Fruit fly (Drosophila melanogaster) whole organism, embryonic: ENCODE measurements around the gene unk.

Experiments
- Ada2b ChIP-seq: fragments of 200-800 bp; sonication (Bioruptor generic); IDR thresholded peaks from 2 replicates; pipeline ENCODE4 v1.3.6; 2022; ENCODE audit warnings: missing biosample characterization, missing genetic modification characterization
- CG11456 ChIP-seq: fragments of 200-800 bp; sonication (Bioruptor generic); IDR thresholded peaks from 3 replicates; pipeline ENCODE4 v1.3.6; 2022; ENCODE audit warnings: missing biosample characterization, missing genetic modification characterization
- CG12391 ChIP-seq: fragments of 200-800 bp; sonication (Bioruptor generic); optimal IDR thresholded peaks from 3 replicates; lab custom pipeline; 2018; ENCODE audit warnings: missing biosample characterization, mild to moderate bottlenecking, missing genetic modification characterization, moderate library complexity
- CG12744 ChIP-seq: fragments of 200-800 bp; sonication (Bioruptor generic); optimal IDR thresholded peaks from 2 replicates; lab custom pipeline; 2016; ENCODE audit warnings: missing biosample characterization, missing genetic modification characterization
- CG15011 ChIP-seq: fragments of 200-800 bp; sonication (Bioruptor generic); optimal IDR thresholded peaks from 3 replicates; lab custom pipeline; 2018; ENCODE audit warnings: missing biosample characterization, mild to moderate bottlenecking, missing genetic modification characterization
- CG17186 ChIP-seq: fragments of 200-800 bp; sonication (Bioruptor generic); optimal IDR thresholded peaks from 3 replicates; lab custom pipeline; 2017; ENCODE audit warnings: missing biosample characterization, missing genetic modification reagents, missing genetic modification characterization
- CG17359 ChIP-seq: fragments of 200-800 bp; sonication (Bioruptor generic); optimal IDR thresholded peaks from 3 replicates; lab custom pipeline; 2018; ENCODE audit warnings: missing biosample characterization, mild to moderate bottlenecking, missing genetic modification characterization, moderate library complexity
- CG30403 ChIP-seq: fragments of 200-800 bp; sonication (Bioruptor generic); optimal IDR thresholded peaks from 3 replicates; lab custom pipeline; 2016; ENCODE audit warnings: missing biosample characterization, missing genetic modification characterization
- CG3281 ChIP-seq: fragments of 200-800 bp; sonication (Bioruptor generic); optimal IDR thresholded peaks from 3 replicates; lab custom pipeline; 2017; ENCODE audit warnings: missing biosample characterization, mild to moderate bottlenecking, missing genetic modification characterization
- CG3407 ChIP-seq: fragments of 200-800 bp; sonication (Bioruptor generic); optimal IDR thresholded peaks from 2 replicates; lab custom pipeline; 2018; ENCODE audit warnings: missing biosample characterization, mild to moderate bottlenecking, missing genetic modification characterization
- CG4360 ChIP-seq: fragments of 200-800 bp; sonication (Bioruptor generic); IDR thresholded peaks from 2 replicates; pipeline ENCODE4 v1.3.6; 2022; ENCODE audit warnings: missing biosample characterization, missing genetic modification characterization
- CG5180 ChIP-seq: fragments of 200-800 bp; sonication (Bioruptor generic); optimal IDR thresholded peaks from 3 replicates; lab custom pipeline; 2017; ENCODE audit warnings: missing biosample characterization, missing genetic modification characterization, mild to moderate bottlenecking, moderate library complexity, missing genetic modification reagents
- CG7357 ChIP-seq: fragments of 200-800 bp; sonication (Bioruptor generic); IDR thresholded peaks from 3 replicates; pipeline ENCODE4 v1.3.6; 2022; ENCODE audit warnings: missing biosample characterization, missing genetic modification characterization
- CG7786 ChIP-seq: fragments of 200-800 bp; sonication (Bioruptor generic); optimal IDR thresholded peaks from 2 replicates; lab custom pipeline; 2016; ENCODE audit warnings: missing biosample characterization, missing genetic modification characterization
- CG7839 ChIP-seq: fragments of 200-800 bp; sonication (Bioruptor generic); optimal IDR thresholded peaks from 3 replicates; lab custom pipeline; 2018; ENCODE audit warnings: missing biosample characterization, mild to moderate bottlenecking, missing genetic modification characterization, moderate library complexity
- CG8281 ChIP-seq: fragments of 200-800 bp; sonication (Bioruptor generic); optimal IDR thresholded peaks from 2 replicates; lab custom pipeline; 2018; ENCODE audit warnings: missing biosample characterization, mild to moderate bottlenecking, missing genetic modification characterization, moderate library complexity
- CG8924 ChIP-seq: fragments of 200-800 bp; optimal IDR thresholded peaks from 3 replicates; lab custom pipeline; 2019; ENCODE audit warnings: missing biosample characterization, mild to moderate bottlenecking, missing genetic modification characterization, moderate library complexity
- Doc3 ChIP-seq: fragments of 200-800 bp; sonication (Bioruptor generic); IDR thresholded peaks from 3 replicates; pipeline ENCODE4 v1.3.6; 2022; ENCODE audit warnings: missing biosample characterization, missing genetic modification characterization; ENCODE audit not compliant: partially characterized antibody
- E2f2 ChIP-seq: fragments of 200-800 bp; sonication (Bioruptor generic); IDR thresholded peaks from 2 replicates; pipeline ENCODE4 v1.3.6; 2022; ENCODE audit warnings: missing biosample characterization, missing genetic modification characterization
- Fer1 ChIP-seq: fragments of 200-800 bp; sonication (Bioruptor generic); optimal IDR thresholded peaks from 2 replicates; lab custom pipeline; 2017; ENCODE audit warnings: missing biosample characterization, mild to moderate bottlenecking, missing genetic modification characterization
- Fer3 ChIP-seq: fragments of 200-800 bp; sonication (Bioruptor generic); optimal IDR thresholded peaks from 2 replicates; lab custom pipeline; 2018; ENCODE audit warnings: missing biosample characterization, mild to moderate bottlenecking, missing genetic modification characterization, moderate library complexity
- H15 ChIP-seq: fragments of 200-800 bp; sonication (Bioruptor generic); IDR thresholded peaks from 3 replicates; pipeline ENCODE4 v1.3.6; 2022; ENCODE audit warnings: missing biosample characterization, missing genetic modification characterization
- HHEX ChIP-seq: fragments of 200-800 bp; sonication (Bioruptor generic); optimal IDR thresholded peaks from 3 replicates; lab custom pipeline; 2017; ENCODE audit warnings: missing biosample characterization, mild to moderate bottlenecking, missing genetic modification characterization, missing genetic modification reagents
- Hmx ChIP-seq: fragments of 200-800 bp; sonication (Bioruptor generic); optimal IDR thresholded peaks from 2 replicates; lab custom pipeline; 2016; ENCODE audit warnings: missing biosample characterization, missing genetic modification characterization
- Med ChIP-seq: fragments of 200-800 bp; sonication (Bioruptor generic); peaks from one replicate; lab custom pipeline; 2016; ENCODE audit warnings: missing biosample characterization, missing genetic modification characterization, mild to moderate bottlenecking, inconsistent platforms, moderate library complexity
- Myb ChIP-seq: fragments of 200-800 bp; sonication (Bioruptor generic); optimal IDR thresholded peaks from 2 replicates; lab custom pipeline; 2016; ENCODE audit warnings: missing biosample characterization, missing genetic modification characterization
- NfI ChIP-seq: fragments of 200-800 bp; sonication (Bioruptor generic); optimal IDR thresholded peaks from 3 replicates; lab custom pipeline; 2018; ENCODE audit warnings: missing biosample characterization, mild to moderate bottlenecking, missing genetic modification characterization, moderate library complexity
- Oli ChIP-seq: fragments of 200-800 bp; sonication (Bioruptor generic); optimal IDR thresholded peaks from 2 replicates; lab custom pipeline; 2018; ENCODE audit warnings: missing biosample characterization, mild to moderate bottlenecking, missing genetic modification characterization, moderate library complexity
- Xrp1 ChIP-seq: fragments of 200-800 bp; sonication (Bioruptor generic); IDR thresholded peaks from 2 replicates; pipeline ENCODE4 v1.3.6; 2022; ENCODE audit warnings: missing biosample characterization, missing genetic modification characterization
- ato ChIP-seq: fragments of 200-800 bp; sonication (Bioruptor generic); IDR thresholded peaks from 2 replicates; pipeline ENCODE4 v1.3.6; 2022; ENCODE audit warnings: missing biosample characterization, missing genetic modification characterization; ENCODE audit not compliant: partially characterized antibody
- corto ChIP-seq: fragments of 200-800 bp; sonication (Bioruptor generic); optimal IDR thresholded peaks from 2 replicates; lab custom pipeline; 2016; ENCODE audit warnings: missing biosample characterization, mild to moderate bottlenecking, missing genetic modification characterization, moderate library complexity
- croc ChIP-seq: fragments of 200-800 bp; sonication (Bioruptor generic); conservative IDR thresholded peaks from 3 replicates; pipeline ENCODE4 v1.3.6; 2022; ENCODE audit warnings: missing biosample characterization, missing genetic modification characterization
- fru ChIP-seq: fragments of >200 bp; optimal IDR thresholded peaks from 2 replicates; lab custom pipeline; 2017
- grau ChIP-seq: fragments of 200-800 bp; optimal IDR thresholded peaks from 3 replicates; lab custom pipeline; 2019; ENCODE audit warnings: missing biosample characterization, mild to moderate bottlenecking, missing genetic modification characterization, moderate library complexity
- gsb-n ChIP-seq: fragments of 200-800 bp; sonication (Bioruptor generic); optimal IDR thresholded peaks from 3 replicates; lab custom pipeline; 2018; ENCODE audit warnings: missing biosample characterization, mild to moderate bottlenecking, missing genetic modification characterization
- hb ChIP-seq: fragments of 200-800 bp; sonication (Bioruptor generic); IDR thresholded peaks from 3 replicates; pipeline ENCODE4 v1.3.6; 2022; ENCODE audit warnings: missing biosample characterization, missing genetic modification characterization; ENCODE audit not compliant: partially characterized antibody
- nom ChIP-seq: fragments of 200-800 bp; sonication (Bioruptor generic); optimal IDR thresholded peaks from 2 replicates; lab custom pipeline; 2017; ENCODE audit warnings: missing biosample characterization, missing genetic modification characterization, mild to moderate bottlenecking, moderate library complexity, missing genetic modification reagents
- pfk ChIP-seq: fragments of 200-800 bp; sonication (Bioruptor generic); optimal IDR thresholded peaks from 2 replicates; lab custom pipeline; 2018; ENCODE audit warnings: missing biosample characterization, mild to moderate bottlenecking, missing genetic modification characterization, moderate library complexity
- repo ChIP-seq: fragments of 200-800 bp; sonication (Bioruptor generic); optimal IDR thresholded peaks from 2 replicates; lab custom pipeline; 2016; ENCODE audit warnings: missing biosample characterization, missing genetic modification characterization
- run ChIP-seq: fragments of 200-800 bp; sonication (Bioruptor generic); optimal IDR thresholded peaks from 3 replicates; lab custom pipeline; 2018; ENCODE audit warnings: missing biosample characterization, mild to moderate bottlenecking, missing genetic modification characterization
- sd ChIP-seq: fragments of 200-800 bp; sonication (Bioruptor generic); optimal IDR thresholded peaks from 3 replicates; lab custom pipeline; 2018; ENCODE audit warnings: missing biosample characterization, mild to moderate bottlenecking, missing genetic modification characterization, moderate library complexity
- tna ChIP-seq: fragments of 200-800 bp; sonication (Bioruptor generic); IDR thresholded peaks from 2 replicates; pipeline ENCODE4 v1.3.6; 2022; ENCODE audit warnings: missing biosample characterization, missing genetic modification characterization; ENCODE audit not compliant: partially characterized antibody
- toy ChIP-seq: fragments of 200-800 bp; sonication (Bioruptor generic); IDR thresholded peaks from 2 replicates; pipeline ENCODE4 v1.3.6; 2022; ENCODE audit warnings: missing biosample characterization, missing genetic modification characterization
- unc-4 ChIP-seq: fragments of 200-800 bp; sonication (Bioruptor generic); IDR thresholded peaks from 2 replicates; pipeline ENCODE4 v1.3.6; 2022; ENCODE audit warnings: missing biosample characterization, missing genetic modification characterization; ENCODE audit not compliant: partially characterized antibody
- unpg ChIP-seq: fragments of 200-800 bp; sonication (Bioruptor generic); optimal IDR thresholded peaks from 3 replicates; lab custom pipeline; 2018; ENCODE audit warnings: missing biosample characterization, mild to moderate bottlenecking, missing genetic modification characterization, moderate library complexity
- z ChIP-seq: fragments of 200-800 bp; sonication (Bioruptor generic); IDR thresholded peaks from 3 replicates; pipeline ENCODE4 v1.3.6; 2022; ENCODE audit warnings: missing biosample characterization, missing genetic modification characterization
- zfh2 ChIP-seq: fragments of 200-800 bp; sonication (Bioruptor generic); optimal IDR thresholded peaks from 2 replicates; lab custom pipeline; 2016; ENCODE audit warnings: missing biosample characterization, missing genetic modification characterization

The unk gene

DNA sequence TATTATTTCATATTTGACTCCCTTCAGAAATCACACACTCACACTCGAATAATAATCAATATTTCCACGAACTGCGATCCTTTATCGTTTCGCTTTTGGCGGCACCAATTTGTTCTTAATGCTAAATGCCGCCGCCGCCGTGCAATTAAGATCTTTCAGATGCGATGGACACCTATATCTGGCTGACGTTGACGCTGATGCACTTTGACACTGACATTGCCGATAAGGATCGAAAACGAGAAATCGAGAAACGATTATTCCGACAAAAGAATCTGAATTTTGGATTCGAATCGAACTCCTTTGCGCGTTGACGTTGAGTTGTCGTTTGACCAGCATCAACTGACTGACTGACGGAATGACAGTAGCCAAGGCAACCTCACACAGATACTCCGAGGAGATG is 35.3 kb upstream of the unk start:
- peak; percentile 68 for TF ChIP-seq CG8281 (tag; lab: Kevin White, UChicago)
- TF ChIP-seq toy (GFP tag; lab: Robert Waterston, UW) = 0 out of 2 replicates have a peak, but pooled peaks have one; percentile 9
- TF ChIP-seq zfh2 (GFP tag; lab: Kevin White, UChicago) = no peak
- TF ChIP-seq, all 482 proteins: peak for 2

DNA sequence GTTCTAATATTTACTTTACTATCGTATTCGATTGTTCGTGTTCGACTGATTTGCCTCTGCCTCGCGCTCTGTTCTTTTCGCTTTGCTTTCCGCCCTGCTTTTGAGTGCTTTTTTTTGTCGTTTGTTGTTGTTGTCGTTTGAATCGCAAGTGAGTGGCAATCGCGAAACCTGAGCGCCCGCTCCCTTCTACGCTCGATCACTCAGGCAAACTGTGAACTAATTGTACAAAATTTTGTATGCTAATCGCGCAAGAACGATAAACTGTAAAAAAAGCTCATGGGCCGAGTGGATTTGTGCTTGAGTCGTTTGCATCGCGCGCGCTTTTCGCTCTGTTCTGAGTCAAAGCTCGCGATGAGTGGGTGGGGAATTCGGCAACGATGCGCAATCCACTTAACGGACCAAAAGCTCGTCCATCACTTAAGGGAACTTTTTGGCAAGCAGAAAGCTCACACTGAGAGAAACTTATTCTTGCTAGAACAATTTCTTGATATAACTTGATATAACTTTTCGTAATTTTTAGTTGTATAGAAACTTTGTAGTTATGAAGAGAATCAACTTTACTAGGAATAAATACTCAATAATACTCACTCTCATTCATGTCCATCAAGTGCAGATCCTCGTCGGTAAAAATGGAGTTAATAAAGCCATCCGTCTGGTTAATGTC is 33.6 kb upstream of the unk start:
- TF ChIP-seq unc-4 = peak; percentile 40; the same call in 1 of the 2 replicates
- TF ChIP-seq CG7786 (GFP tag; lab: Kevin White, UChicago) = peak; percentile 28
- peak; percentile 4 for TF ChIP-seq NfI (GFP tag; lab: Kevin White, UChicago)
- TF ChIP-seq corto (GFP tag; lab: Kevin White, UChicago) = peak; percentile 44
- no peak for TF ChIP-seq CG12744
- peak; percentile 46 for TF ChIP-seq CG7839 (tag; lab: Kevin White, UChicago)
- TF ChIP-seq CG17186 (GFP tag; lab: Kevin White, UChicago) = no peak
- no peak for TF ChIP-seq Hmx (GFP tag; lab: Kevin White, UChicago)
- TF ChIP-seq CG7357 (GFP tag; lab: Robert Waterston, UW) = no peak
- TF ChIP-seq fru (lab: Kevin White, UChicago) = no peak
- peak; percentile 22 for TF ChIP-seq CG30403 (GFP tag; lab: Kevin White, UChicago)
- no peak for TF ChIP-seq H15 (GFP tag; lab: Robert Waterston, UW)
- peak; percentile 57 for TF ChIP-seq unpg (GFP tag; lab: Kevin White, UChicago)
- peak; percentile 51 for TF ChIP-seq grau (tag; lab: Kevin White, UChicago)
- 0 out of 2 replicates have a peak, but pooled peaks have one; percentile 37 for TF ChIP-seq CG4360
- 0 out of 2 replicates have a peak, but pooled peaks have one; percentile 25 for TF ChIP-seq E2f2 (GFP tag; lab: Robert Waterston, UW)
- TF ChIP-seq CG3281 (GFP tag; lab: Kevin White, UChicago) = peak; percentile 56
- TF ChIP-seq Fer3 (tag; lab: Kevin White, UChicago) = peak; percentile 40
- TF ChIP-seq Med = peak; percentile 85
- TF ChIP-seq Doc3 (GFP tag; lab: Robert Waterston, UW) = no peak
- no peak for TF ChIP-seq gsb-n (tag; lab: Kevin White, UChicago)
- no peak for TF ChIP-seq CG15011 (GFP tag; lab: Kevin White, UChicago)
- no peak for TF ChIP-seq croc (GFP tag; lab: Robert Waterston, UW)
- TF ChIP-seq CG17359 (tag; lab: Kevin White, UChicago) = peak; percentile 2
- TF ChIP-seq nom (GFP tag; lab: Kevin White, UChicago) = no peak
- TF ChIP-seq ato (GFP tag; lab: Robert Waterston, UW) = no peak
- peak; percentile 51; the same call in 1 of the 2 replicates for TF ChIP-seq Ada2b (GFP tag; lab: Robert Waterston, UW)
- TF ChIP-seq tna (GFP tag; lab: Robert Waterston, UW) = peak; percentile 16; the same call in 1 of the 2 replicates
- 0 out of 3 replicates have a peak, but pooled peaks have one; percentile 24 for TF ChIP-seq CG11456 (GFP tag; lab: Robert Waterston, UW)
- peak; percentile 11 for TF ChIP-seq CG12391 (tag; lab: Kevin White, UChicago)
- TF ChIP-seq Oli (tag; lab: Kevin White, UChicago) = peak; percentile 13
- peak; percentile 98 for TF ChIP-seq z
- peak; percentile 3 for TF ChIP-seq Fer1 (GFP tag; lab: Kevin White, UChicago)
- TF ChIP-seq Xrp1 (GFP tag; lab: Robert Waterston, UW) = peak; percentile 31; the same call in 1 of the 2 replicates
- TF ChIP-seq repo (GFP tag; lab: Kevin White, UChicago) = no peak
- no peak for TF ChIP-seq CG3407
- no peak for TF ChIP-seq hb (GFP tag; lab: Robert Waterston, UW)
- TF ChIP-seq sd (tag; lab: Kevin White, UChicago) = peak; percentile 28
- TF ChIP-seq HHEX (GFP tag; lab: Kevin White, UChicago) = peak; percentile 2
- no peak for TF ChIP-seq CG8924 (tag; lab: Kevin White, UChicago)
- TF ChIP-seq Myb (GFP tag; lab: Kevin White, UChicago) = no peak
- no peak for TF ChIP-seq pfk (GFP tag; lab: Kevin White, UChicago)
- no peak for TF ChIP-seq run (tag; lab: Kevin White, UChicago)
- TF ChIP-seq CG5180 (GFP tag; lab: Kevin White, UChicago) = peak; percentile 34
